Worm (Caenorhabditis elegans) whole organism, L3 larva: ENCODE measurements around the gene C55A6.7.
"Not testable (repeated sequence)": the region's sequence is repeated elsewhere in the genome, so short reads cannot be mapped to it uniquely, and the experiment has no call there.

Experiments used
- ama-1 ChIP-seq: fragments of 150-350 bp; optimal IDR thresholded peaks from 2 replicates; lab custom pipeline; 2018
- ceh-28 ChIP-seq: fragments of 150-350 bp; optimal IDR thresholded peaks from 2 replicates; lab custom pipeline; 2014; ENCODE audit warnings: missing biosample characterization, missing genetic modification reagents, missing genetic modification characterization
- ceh-82 ChIP-seq: fragments of 150-350 bp; optimal IDR thresholded peaks from 2 replicates; lab custom pipeline; 2014; ENCODE audit warnings: missing biosample characterization, missing genetic modification characterization
- daf-12 ChIP-seq: fragments of 150-350 bp; optimal IDR thresholded peaks from 2 replicates; lab custom pipeline; 2014; ENCODE audit warnings: missing biosample characterization, missing genetic modification reagents, missing genetic modification characterization
- egl-27 ChIP-seq: sonication (generic microtip); optimal IDR thresholded peaks from 4 replicates; lab custom pipeline; 2017; ENCODE audit warnings: missing biosample characterization, missing genetic modification reagents, missing genetic modification characterization
- egl-5 ChIP-seq: fragments of 150-350 bp; optimal IDR thresholded peaks from 2 replicates; lab custom pipeline; 2017; ENCODE audit warnings: missing biosample characterization, missing genetic modification reagents, missing genetic modification characterization, inconsistent platforms
- elt-1 ChIP-seq: fragments of 150-350 bp; optimal IDR thresholded peaks from 2 replicates; lab custom pipeline; 2014; ENCODE audit warnings: missing biosample characterization, missing genetic modification characterization
- elt-2 ChIP-seq: sonication (generic microtip); optimal IDR thresholded peaks from 2 replicates; lab custom pipeline; 2016; ENCODE audit warnings: missing genetic modification reagents, mild to moderate bottlenecking, missing genetic modification characterization, missing compliant biosample characterization
- elt-3 ChIP-seq, 3 experiments: fragments of 150-350 bp in 1 of 3; sonication (generic microtip) in 2 of 3; optimal IDR thresholded peaks; 2 replicates in 2 of 3; 4 replicates in 1 of 3; lab custom pipeline; 2014 to 2017; ENCODE audit warnings: missing biosample characterization in 3 of 3, missing genetic modification characterization in 3 of 3
- eor-1 ChIP-seq, 2 experiments: fragments of 150-350 bp; optimal IDR thresholded peaks; 2 replicates each; lab custom pipeline; 2014 to 2018; ENCODE audit warnings: missing biosample characterization in 2 of 2, missing genetic modification characterization in 2 of 2
- fkh-10 ChIP-seq: sonication (generic microtip); optimal IDR thresholded peaks from 2 replicates; lab custom pipeline; 2017; ENCODE audit warnings: missing biosample characterization, missing genetic modification reagents, missing genetic modification characterization
- fkh-2 ChIP-seq: fragments of 150-350 bp; optimal IDR thresholded peaks from 2 replicates; lab custom pipeline; 2014; ENCODE audit warnings: missing biosample characterization, missing genetic modification reagents, missing genetic modification characterization
- fos-1 ChIP-seq: fragments of 150-350 bp; optimal IDR thresholded peaks from 2 replicates; lab custom pipeline; 2014; ENCODE audit warnings: missing biosample characterization, missing genetic modification characterization
- jun-1 ChIP-seq: fragments of 150-350 bp; optimal IDR thresholded peaks from 2 replicates; lab custom pipeline; 2014; ENCODE audit warnings: missing biosample characterization, missing genetic modification reagents, missing genetic modification characterization
- lin-15B ChIP-seq: fragments of 150-350 bp; optimal IDR thresholded peaks from 2 replicates; lab custom pipeline; 2014; ENCODE audit warnings: missing biosample characterization, missing genetic modification characterization
- lin-39 ChIP-seq: fragments of 150-350 bp; optimal IDR thresholded peaks from 2 replicates; lab custom pipeline; 2018; ENCODE audit warnings: missing biosample characterization, missing genetic modification reagents, missing genetic modification characterization
- mdl-1 ChIP-seq: fragments of 150-350 bp; optimal IDR thresholded peaks from 2 replicates; lab custom pipeline; 2014; ENCODE audit warnings: missing biosample characterization, missing genetic modification characterization
- mml-1 ChIP-seq: fragments of 150-350 bp; sonication (generic microtip); optimal IDR thresholded peaks from 3 replicates; lab custom pipeline; 2014; ENCODE audit warnings: missing biosample characterization, missing genetic modification characterization
- nfya-1 ChIP-seq: sonication (generic microtip); optimal IDR thresholded peaks from 2 replicates; lab custom pipeline; 2017; ENCODE audit warnings: missing genetic modification characterization, mild to moderate bottlenecking, missing compliant biosample characterization, antibody characterized with exemption, moderate library complexity; ENCODE audit not compliant: insufficient read depth
- nhr-11 ChIP-seq: fragments of 150-350 bp; optimal IDR thresholded peaks from 2 replicates; lab custom pipeline; 2014; ENCODE audit warnings: missing biosample characterization, missing genetic modification characterization
- nhr-12 ChIP-seq: fragments of 150-350 bp; optimal IDR thresholded peaks from 2 replicates; lab custom pipeline; 2014; ENCODE audit warnings: missing biosample characterization, missing genetic modification characterization
- nhr-237 ChIP-seq: fragments of 150-350 bp; optimal IDR thresholded peaks from 2 replicates; lab custom pipeline; 2014; ENCODE audit warnings: missing biosample characterization, missing genetic modification characterization
- nhr-43 ChIP-seq: sonication (generic microtip); optimal IDR thresholded peaks from 2 replicates; lab custom pipeline; 2016; ENCODE audit warnings: mild to moderate bottlenecking, missing genetic modification characterization, missing compliant biosample characterization; ENCODE audit not compliant: poor library complexity, severe bottlenecking
- nhr-67 ChIP-seq: fragments of 150-350 bp; optimal IDR thresholded peaks from 2 replicates; lab custom pipeline; 2014; ENCODE audit warnings: missing biosample characterization, missing genetic modification characterization
- nhr-77 ChIP-seq: fragments of 150-350 bp; optimal IDR thresholded peaks from 2 replicates; lab custom pipeline; 2014; ENCODE audit warnings: missing biosample characterization, missing genetic modification characterization
- pqm-1 ChIP-seq: fragments of 150-350 bp; optimal IDR thresholded peaks from 2 replicates; lab custom pipeline; 2017; ENCODE audit warnings: missing biosample characterization, missing genetic modification characterization, inconsistent platforms
- snpc-4 ChIP-seq: fragments of 150-350 bp; optimal IDR thresholded peaks from 2 replicates; lab custom pipeline; 2014; ENCODE audit warnings: missing biosample characterization, missing genetic modification characterization
- tbx-2 ChIP-seq: sonication (generic microtip); optimal IDR thresholded peaks from 2 replicates; lab custom pipeline; 2016; ENCODE audit warnings: mild to moderate bottlenecking, missing genetic modification characterization, missing compliant biosample characterization
- unc-39 ChIP-seq: sonication (generic microtip); optimal IDR thresholded peaks from 4 replicates; lab custom pipeline; 2017; ENCODE audit warnings: missing biosample characterization, missing genetic modification characterization
- zag-1 ChIP-seq: fragments of 150-350 bp; optimal IDR thresholded peaks from 2 replicates; lab custom pipeline; 2014; ENCODE audit warnings: missing biosample characterization, missing genetic modification characterization

Gene C55A6.7

DNA sequence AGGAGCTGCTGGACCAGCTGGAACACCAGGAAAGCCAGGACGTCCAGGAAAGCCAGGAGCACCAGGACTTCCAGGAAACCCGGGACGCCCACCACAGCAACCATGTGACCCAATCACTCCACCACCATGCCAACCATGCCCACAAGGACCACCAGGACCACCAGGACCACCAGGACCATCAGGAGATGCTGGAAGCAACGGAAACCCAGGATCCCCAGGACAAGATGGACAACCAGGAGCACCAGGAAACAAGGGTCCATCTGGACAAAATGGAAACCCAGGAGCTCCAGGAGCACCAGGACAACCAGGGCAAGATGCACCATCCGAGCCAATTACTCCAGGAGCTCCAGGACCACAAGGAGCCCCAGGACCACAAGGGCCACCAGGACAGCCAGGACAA, 35.9 kb downstream of the C55A6.7 start:
- TF ChIP-seq unc-39 (tag; lab: Kevin White, UChicago), result no peak
- no peak for TF ChIP-seq lin-15B (tag; lab: Kevin White, UChicago)
- TF ChIP-seq elt-1 (tag; lab: Kevin White, UChicago), result no peak
- no peak for TF ChIP-seq egl-27 (tag; lab: Kevin White, UChicago)

ce11 chrV:11483580-11484092, 36.7 kb downstream of the C55A6.7 start, which contains the start of gene col-157:
Gene col-157, plus strand, starts transcription at chrV:11484042.
- not testable (repeated sequence) for TF ChIP-seq nhr-43; lin-39 (tag; lab: Kevin White, UChicago); nfya-1 (tag; lab: Kevin White, UChicago)
- TF ChIP-seq, all 47 proteins: peak for 0; not testable (repeated sequence) for 47

ce11 chrV:11480734-11481133, 39.6 kb downstream of the C55A6.7 start, which contains the start of gene T11F9.14:
Gene T11F9.14, minus strand, starts transcription at chrV:11480834.
- not testable (repeated sequence) for TF ChIP-seq elt-3 (tag; optimal IDR thresholded peaks at IDR 0.05; lab: Kevin White, UChicago); mdl-1; zag-1 (tag; lab: Kevin White, UChicago)

DNA sequence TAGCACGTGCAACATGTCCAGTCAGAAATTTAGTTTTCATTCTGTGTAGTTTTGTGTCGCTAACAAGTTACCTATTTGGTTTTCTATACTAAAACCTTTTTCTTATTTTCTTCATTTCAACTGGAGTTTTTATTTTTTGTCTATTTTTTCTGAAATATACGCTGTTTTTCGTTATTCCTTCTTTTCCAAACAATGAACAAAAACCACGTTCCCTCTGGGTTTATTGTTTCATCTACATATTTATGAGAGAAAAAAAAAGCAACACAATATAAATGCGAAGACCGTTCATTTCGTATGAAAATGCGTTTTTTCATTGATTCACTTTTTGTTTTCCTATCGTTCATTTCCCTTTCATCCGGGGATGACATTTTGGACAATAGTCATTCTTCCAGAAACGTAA, 40.9 kb downstream of the C55A6.7 start, which contains the start of gene T11F9.22:
Gene T11F9.22, plus strand, starts transcription at position 301 of the 400 bp plus-strand sequence.
- TF ChIP-seq nhr-43, result no peak
- TF ChIP-seq fos-1 (tag; lab: Kevin White, UChicago), result no peak
- TF ChIP-seq tbx-2 (tag; lab: Kevin White, UChicago), result no peak
- no peak for TF ChIP-seq mml-1 (tag; lab: Kevin White, UChicago)
- TF ChIP-seq zag-1 (tag; lab: Kevin White, UChicago), result no peak
- TF ChIP-seq nhr-237 (tag; lab: Kevin White, UChicago), result no peak
- no peak for TF ChIP-seq daf-12 (tag; lab: Kevin White, UChicago)
- no peak for TF ChIP-seq elt-2
- TF ChIP-seq snpc-4 (tag; lab: Kevin White, UChicago), result no peak
- TF ChIP-seq elt-1 (tag; lab: Kevin White, UChicago), result no peak
- no peak for TF ChIP-seq egl-5 (tag; lab: Kevin White, UChicago)
- no peak for TF ChIP-seq nhr-77 (tag; lab: Kevin White, UChicago)

ce11 chrV:11475638-11476037, 44.7 kb downstream of the C55A6.7 start, which contains the start of gene T11F9.7:
Gene T11F9.7, plus strand, starts transcription at chrV:11475938.
- TF ChIP-seq lin-39 (tag; lab: Kevin White, UChicago); nhr-11; zag-1 (tag; lab: Kevin White, UChicago): not testable (repeated sequence)

DNA sequence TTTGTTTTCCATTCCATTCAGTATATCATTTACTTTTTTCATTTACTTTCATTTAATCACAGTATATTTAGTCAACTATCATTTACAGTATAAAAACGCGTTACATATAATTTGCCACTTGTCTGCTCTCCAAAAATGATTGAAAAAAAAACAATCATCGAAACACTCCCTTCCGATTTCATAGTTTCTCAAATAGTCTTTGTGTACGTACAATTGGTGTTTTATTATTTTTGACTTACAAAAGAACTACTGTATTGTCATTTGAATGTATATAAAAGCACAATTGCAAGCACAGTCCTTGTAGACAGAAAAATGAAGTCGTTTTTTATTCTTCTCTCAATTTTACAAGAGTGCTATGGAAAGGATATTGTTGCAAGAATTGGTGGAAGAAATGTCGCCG, 45.9 kb downstream of the C55A6.7 start, which contains the start of gene nas-22:
Gene nas-22, plus strand, starts transcription at position 301 of the 400 bp plus-strand sequence.
- TF ChIP-seq ceh-82 (tag; lab: Kevin White, UChicago), result no peak
- no peak for TF ChIP-seq nhr-67 (tag; lab: Kevin White, UChicago)
- TF ChIP-seq nhr-237 (tag; lab: Kevin White, UChicago), result no peak
- TF ChIP-seq ceh-28, result no peak
- TF ChIP-seq pqm-1, result no peak
- TF ChIP-seq tbx-2 (tag; lab: Kevin White, UChicago), result no peak
- TF ChIP-seq nhr-12 (tag; lab: Kevin White, UChicago), result no peak
- TF ChIP-seq egl-27 (tag; lab: Kevin White, UChicago), result no peak
- TF ChIP-seq jun-1, result no peak

DNA sequence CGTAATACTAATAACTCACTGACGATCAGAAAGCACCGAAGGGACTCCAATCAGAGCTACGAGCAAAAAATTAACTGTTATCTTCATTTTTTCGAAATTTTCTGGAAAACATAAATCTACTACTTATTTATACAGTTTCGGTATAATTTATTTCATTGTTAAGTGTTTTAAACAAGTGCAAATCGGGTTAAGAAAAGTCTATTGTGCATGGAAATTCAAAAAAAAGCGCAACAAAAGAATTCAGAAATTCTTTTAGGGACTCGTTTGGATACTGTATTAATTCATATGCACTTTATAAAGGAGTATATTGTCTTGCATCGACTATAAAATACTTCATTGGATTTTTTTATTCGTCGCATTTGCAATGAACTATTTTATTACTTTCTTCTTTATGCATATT, 48.1 kb downstream of the C55A6.7 start, which contains the start of the genes nas-20 and nas-21:
Gene nas-20, minus strand, starts transcription at position 101 of the 400 bp plus-strand sequence.
Gene nas-21, plus strand, starts transcription at position 356 of the 400 bp plus-strand sequence.
- TF ChIP-seq nfya-1 (tag; lab: Kevin White, UChicago) (no peak), jun-1 (no peak), fkh-10 (GFP tag; lab: Kevin White, UChicago) (no peak), egl-27 (tag; lab: Kevin White, UChicago) (no peak), daf-12 (tag; lab: Kevin White, UChicago) (no peak), eor-1 (tag; optimal IDR thresholded peaks at IDR 0.05; lab: Kevin White, UChicago) (no peak), fos-1 (tag; lab: Kevin White, UChicago) (no peak), ama-1 (no peak), fkh-2 (no peak)
